Worm (Caenorhabditis elegans): ENCODE measurements around the gene K09C6.2.

DNA sequence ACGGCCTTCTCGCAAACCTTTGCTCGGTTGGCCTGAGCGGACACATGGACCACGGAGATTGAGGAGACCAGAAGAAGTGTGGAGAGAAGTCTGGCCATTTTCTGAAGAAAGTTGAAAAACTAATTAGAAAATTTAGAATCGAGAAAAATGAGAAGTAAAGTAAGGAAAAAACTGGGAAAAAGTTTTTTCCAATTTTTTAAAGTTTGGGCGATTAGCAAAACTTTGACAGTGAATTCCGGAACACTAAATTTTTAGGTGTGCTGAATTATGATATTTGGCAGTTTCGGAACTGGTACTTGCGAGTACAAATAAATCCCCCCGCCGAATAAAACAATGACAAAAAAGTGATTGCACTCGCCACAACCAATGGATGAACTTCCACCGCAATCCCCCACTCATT lies 10.1 kb downstream of the K09C6.2 start, which contains the start of gene T02B11.3:
- TF ChIP-seq fos-1 (tag; optimal IDR thresholded peaks at IDR 0.05), result no peak
- TF ChIP-seq unc-62 (GFP tag; optimal IDR thresholded peaks at IDR 0.05), result no peak
- no peak for TF ChIP-seq nhr-237 (tag; optimal IDR thresholded peaks at IDR 0.05)
- TF ChIP-seq lin-39 (tag; optimal IDR thresholded peaks at IDR 0.05), result no peak
- TF ChIP-seq xbp-1 (tag; optimal IDR thresholded peaks at IDR 0.05), result no peak
- TF ChIP-seq elt-2 (tag; optimal IDR thresholded peaks at IDR 0.05), result no peak
- no peak for TF ChIP-seq mep-1 (tag; optimal IDR thresholded peaks at IDR 0.05)
- no peak for TF ChIP-seq tbx-2 (tag; optimal IDR thresholded peaks at IDR 0.05)
- TF ChIP-seq skn-1 (tag; optimal IDR thresholded peaks at IDR 0.05), result no peak
- no peak for TF ChIP-seq nhr-12 (tag; optimal IDR thresholded peaks at IDR 0.05)
- no peak for TF ChIP-seq nhr-11 (tag; optimal IDR thresholded peaks at IDR 0.05)
